In the genomic region with DNA sequence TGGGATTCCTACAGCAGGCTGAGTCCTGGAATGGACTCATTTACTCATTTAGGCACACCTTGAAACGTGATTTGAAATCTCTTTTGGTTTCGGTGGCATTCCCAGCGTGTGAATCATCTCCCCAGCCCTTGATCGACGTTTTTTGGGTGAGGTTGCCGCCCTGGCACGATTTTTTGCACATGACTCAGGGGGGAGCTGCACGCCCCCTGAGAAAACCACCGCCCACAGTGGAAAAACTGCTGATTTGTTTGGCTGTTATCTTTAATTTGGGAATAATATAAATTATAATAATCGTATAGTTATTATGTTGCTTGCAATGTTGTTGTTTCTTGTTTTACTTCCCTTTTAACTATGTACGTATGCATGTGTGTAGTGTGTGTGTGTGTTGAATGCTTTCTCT, we compare ENCODE assay signal across 1 fruit fly cellular context.
TF ChIP-seq lines count a peak whose summit lies in the region.

No protein-coding gene starts in this region.

TF ChIP-seq in whole organism, embryonic, 481 proteins besides CTCF, POLR2A, EP300 and RAD21 (continued from another document and continues in another):
- no peak for TF ChIP-seq CG3838 (GFP tag; optimal IDR thresholded peaks at IDR 0.05; lab: Kevin White, UChicago)
- TF ChIP-seq Stat92E (GFP tag; optimal IDR thresholded peaks at IDR 0.05; lab: Kevin White, UChicago) = no peak
- TF ChIP-seq Trl (optimal IDR thresholded peaks at IDR 0.05; lab: Kevin White, UChicago) = no peak
- no peak for TF ChIP-seq Trl (GFP tag; optimal IDR thresholded peaks at IDR 0.05; lab: Kevin White, UChicago)
- TF ChIP-seq tll (GFP tag; optimal IDR thresholded peaks at IDR 0.05; lab: Kevin White, UChicago) = no peak
- TF ChIP-seq CG16813 (GFP tag; IDR thresholded peaks at IDR 0.05; lab: Robert Waterston, UW; ENCODE audit: partially characterized antibody) = no peak
- TF ChIP-seq al (GFP tag; IDR thresholded peaks at IDR 0.05; lab: Robert Waterston, UW) = 0 out of 2 replicates have a peak, but pooled peaks have one; percentile 31
- TF ChIP-seq slbo (GFP tag; IDR thresholded peaks at IDR 0.05; lab: Robert Waterston, UW) = peak; percentile 49
- peak; percentile 65 for TF ChIP-seq rib (GFP tag; IDR thresholded peaks at IDR 0.05; lab: Robert Waterston, UW)
- TF ChIP-seq Dbx (GFP tag; IDR thresholded peaks at IDR 0.05; lab: Robert Waterston, UW) = peak; percentile 51; the same call in 1 of the 3 replicates
- TF ChIP-seq CG15696 (tag; optimal IDR thresholded peaks at IDR 0.05; lab: Kevin White, UChicago) = no peak
- peak; percentile 41 for TF ChIP-seq CG2120 (GFP tag; optimal IDR thresholded peaks at IDR 0.05; lab: Kevin White, UChicago)
- TF ChIP-seq crol (GFP tag; IDR thresholded peaks at IDR 0.05; lab: Robert Waterston, UW) = peak; percentile 59
- peak; percentile 94 for TF ChIP-seq sd (tag; optimal IDR thresholded peaks at IDR 0.05; lab: Kevin White, UChicago)
- TF ChIP-seq CG2678 (tag; optimal IDR thresholded peaks at IDR 0.05; lab: Kevin White, UChicago) = no peak
- no peak for TF ChIP-seq D19A (tag; optimal IDR thresholded peaks at IDR 0.05; lab: Kevin White, UChicago)
- no peak for TF ChIP-seq inv (GFP tag; IDR thresholded peaks at IDR 0.05; lab: Robert Waterston, UW; ENCODE audit: partially characterized antibody)
- no peak for TF ChIP-seq CG17802 (tag; optimal IDR thresholded peaks at IDR 0.05; lab: Kevin White, UChicago)
- no peak for TF ChIP-seq CG10274 (GFP tag; optimal IDR thresholded peaks at IDR 0.05; lab: Kevin White, UChicago)
- TF ChIP-seq exex (tag; optimal IDR thresholded peaks at IDR 0.05; lab: Kevin White, UChicago) = peak; percentile 45
- peak; percentile 83 for TF ChIP-seq Med (GFP tag; lab: Kevin White, UChicago)
- TF ChIP-seq NC2β (GFP tag; optimal IDR thresholded peaks at IDR 0.05; lab: Kevin White, UChicago) = no peak
- TF ChIP-seq fd64A (GFP tag; optimal IDR thresholded peaks at IDR 0.05; lab: Kevin White, UChicago) = no peak
- no peak for TF ChIP-seq CG14050 (GFP tag; IDR thresholded peaks at IDR 0.05; lab: Robert Waterston, UW)
- TF ChIP-seq Antp (GFP tag; optimal IDR thresholded peaks at IDR 0.05; lab: Kevin White, UChicago) = no peak
- no peak for TF ChIP-seq Dad (GFP tag; optimal IDR thresholded peaks at IDR 0.05; lab: Kevin White, UChicago)
- TF ChIP-seq E2f1 (GFP tag; IDR thresholded peaks at IDR 0.05; lab: Robert Waterston, UW) = no peak
- no peak for TF ChIP-seq Ada2b (GFP tag; IDR thresholded peaks at IDR 0.05; lab: Robert Waterston, UW)
- TF ChIP-seq oc (tag; optimal IDR thresholded peaks at IDR 0.05; lab: Kevin White, UChicago) = no peak
- TF ChIP-seq MBD-R2 (GFP tag; IDR thresholded peaks at IDR 0.05; lab: Robert Waterston, UW) = peak; percentile 25; the same call in 1 of the 2 replicates
- TF ChIP-seq p53 (GFP tag; optimal IDR thresholded peaks at IDR 0.05; lab: Kevin White, UChicago) = no peak
- TF ChIP-seq cwo (GFP tag; optimal IDR thresholded peaks at IDR 0.05; lab: Kevin White, UChicago) = peak; percentile 25
- TF ChIP-seq so (GFP tag; IDR thresholded peaks at IDR 0.05; lab: Robert Waterston, UW) = no peak
- peak; percentile 13 for TF ChIP-seq HLH54F (GFP tag; optimal IDR thresholded peaks at IDR 0.05; lab: Kevin White, UChicago)
- no peak for TF ChIP-seq Rx (GFP tag; IDR thresholded peaks at IDR 0.05; lab: Robert Waterston, UW)
- no peak for TF ChIP-seq emc (GFP tag; optimal IDR thresholded peaks at IDR 0.05; lab: Kevin White, UChicago)
- no peak for TF ChIP-seq eve (GFP tag; optimal IDR thresholded peaks at IDR 0.05; lab: Kevin White, UChicago)
- TF ChIP-seq lbe (GFP tag; optimal IDR thresholded peaks at IDR 0.05; lab: Kevin White, UChicago) = no peak
- no peak for TF ChIP-seq ase (GFP tag; IDR thresholded peaks at IDR 0.05; lab: Robert Waterston, UW)
- no peak for TF ChIP-seq toy (GFP tag; IDR thresholded peaks at IDR 0.05; lab: Robert Waterston, UW)
- no peak for TF ChIP-seq CG8281 (tag; optimal IDR thresholded peaks at IDR 0.05; lab: Kevin White, UChicago)
- no peak for TF ChIP-seq luna (GFP tag; optimal IDR thresholded peaks at IDR 0.05; lab: Kevin White, UChicago)
- TF ChIP-seq sens (GFP tag; lab: Kevin White, UChicago) = no peak
- peak; percentile 35; the same call in 1 of the 2 replicates for TF ChIP-seq sob (GFP tag; IDR thresholded peaks at IDR 0.05; lab: Robert Waterston, UW)
- no peak for TF ChIP-seq Doc2 (GFP tag; IDR thresholded peaks at IDR 0.05; lab: Robert Waterston, UW)
- peak; percentile 47; the same call in 1 of the 2 replicates for TF ChIP-seq Rfx (GFP tag; IDR thresholded peaks at IDR 0.05; lab: Robert Waterston, UW)
- TF ChIP-seq org-1 (GFP tag; optimal IDR thresholded peaks at IDR 0.05; lab: Kevin White, UChicago) = no peak
- no peak for TF ChIP-seq Myb (GFP tag; optimal IDR thresholded peaks at IDR 0.05; lab: Kevin White, UChicago)
- peak; percentile 35; the same call in 1 of the 2 replicates for TF ChIP-seq Dref (GFP tag; IDR thresholded peaks at IDR 0.05; lab: Robert Waterston, UW)
- TF ChIP-seq HLH3B (GFP tag; IDR thresholded peaks at IDR 0.05; lab: Robert Waterston, UW) = no peak
- peak; percentile 88 for TF ChIP-seq CG7928 (GFP tag; optimal IDR thresholded peaks at IDR 0.05; lab: Kevin White, UChicago)
- TF ChIP-seq CG1024 (GFP tag; IDR thresholded peaks at IDR 0.05; lab: Robert Waterston, UW) = no peak
- no peak for TF ChIP-seq bbx (GFP tag; IDR thresholded peaks at IDR 0.05; lab: Robert Waterston, UW; ENCODE audit: partially characterized antibody)
- peak; percentile 41; the same call in 1 of the 4 replicates for TF ChIP-seq Gug (GFP tag; IDR thresholded peaks at IDR 0.05; lab: Robert Waterston, UW)
- TF ChIP-seq ssp (GFP tag; IDR thresholded peaks at IDR 0.05; lab: Robert Waterston, UW) = no peak
- no peak for TF ChIP-seq lov (optimal IDR thresholded peaks at IDR 0.05; lab: Kevin White, UChicago)
- no peak for TF ChIP-seq lov (GFP tag; IDR thresholded peaks at IDR 0.05; lab: Robert Waterston, UW)
- TF ChIP-seq Chrac-16 (GFP tag; optimal IDR thresholded peaks at IDR 0.05; lab: Kevin White, UChicago) = no peak
- peak; percentile 13 for TF ChIP-seq Ets65A (GFP tag; lab: Kevin White, UChicago)
- no peak for TF ChIP-seq chinmo (GFP tag; IDR thresholded peaks at IDR 0.05; lab: Robert Waterston, UW; ENCODE audit: partially characterized antibody)
- TF ChIP-seq Hmr (GFP tag; optimal IDR thresholded peaks at IDR 0.05; lab: Kevin White, UChicago) = peak; percentile 5
- no peak for TF ChIP-seq her (GFP tag; optimal IDR thresholded peaks at IDR 0.05; lab: Kevin White, UChicago)
- no peak for TF ChIP-seq psq (GFP tag; optimal IDR thresholded peaks at IDR 0.05; lab: Kevin White, UChicago)
- no peak for TF ChIP-seq ftz-f1 (GFP tag; optimal IDR thresholded peaks at IDR 0.05; lab: Kevin White, UChicago)
- TF ChIP-seq prd (optimal IDR thresholded peaks at IDR 0.05; lab: Kevin White, UChicago) = no peak
- TF ChIP-seq prd (GFP tag; IDR thresholded peaks at IDR 0.05; lab: Robert Waterston, UW) = 0 out of 3 replicates have a peak, but pooled peaks have one; percentile 24
- no peak for TF ChIP-seq kah (GFP tag; optimal IDR thresholded peaks at IDR 0.05; lab: Kevin White, UChicago)
- no peak for TF ChIP-seq zfh1 (GFP tag; IDR thresholded peaks at IDR 0.05; lab: Robert Waterston, UW)
- TF ChIP-seq sug (tag; optimal IDR thresholded peaks at IDR 0.05; lab: Kevin White, UChicago) = peak; percentile 71
- TF ChIP-seq Six4 (GFP tag; optimal IDR thresholded peaks at IDR 0.05; lab: Kevin White, UChicago) = no peak
- TF ChIP-seq ash1 (GFP tag; optimal IDR thresholded peaks at IDR 0.05; lab: Kevin White, UChicago) = no peak
- no peak for TF ChIP-seq CG12744 (GFP tag; optimal IDR thresholded peaks at IDR 0.05; lab: Kevin White, UChicago)
- TF ChIP-seq salm (tag; optimal IDR thresholded peaks at IDR 0.05; lab: Kevin White, UChicago) = no peak
- TF ChIP-seq CrebB (tag; optimal IDR thresholded peaks at IDR 0.05; lab: Kevin White, UChicago) = no peak
- TF ChIP-seq CG13296 (GFP tag; optimal IDR thresholded peaks at IDR 0.05; lab: Kevin White, UChicago) = no peak
- no peak for TF ChIP-seq CG4360 (GFP tag; IDR thresholded peaks at IDR 0.05; lab: Robert Waterston, UW)
- TF ChIP-seq ERR (GFP tag; optimal IDR thresholded peaks at IDR 0.05; lab: Kevin White, UChicago) = no peak
- TF ChIP-seq CG9727 (GFP tag; optimal IDR thresholded peaks at IDR 0.05; lab: Kevin White, UChicago) = no peak
- TF ChIP-seq CG1233 (GFP tag; optimal IDR thresholded peaks at IDR 0.05; lab: Kevin White, UChicago) = no peak
- no peak for TF ChIP-seq Kr (GFP tag; optimal IDR thresholded peaks at IDR 0.05; lab: Kevin White, UChicago)
- no peak for TF ChIP-seq CG10267 (tag; optimal IDR thresholded peaks at IDR 0.05; lab: Kevin White, UChicago)
- TF ChIP-seq abd-A (tag; optimal IDR thresholded peaks at IDR 0.05; lab: Kevin White, UChicago) = no peak
- TF ChIP-seq Oli (tag; optimal IDR thresholded peaks at IDR 0.05; lab: Kevin White, UChicago) = no peak
- peak; percentile 6 for TF ChIP-seq CG15514 (GFP tag; optimal IDR thresholded peaks at IDR 0.05; lab: Kevin White, UChicago)
- TF ChIP-seq Hr51 (GFP tag; optimal IDR thresholded peaks at IDR 0.05; lab: Kevin White, UChicago) = no peak
- no peak for TF ChIP-seq CG11247 (GFP tag; IDR thresholded peaks at IDR 0.05; lab: Robert Waterston, UW)
- no peak for TF ChIP-seq CG11560 (tag; IDR thresholded peaks at IDR 0.05; lab: Robert Waterston, UW)
- peak; percentile 57; the same call in 1 of the 2 replicates for TF ChIP-seq CG9932 (GFP tag; IDR thresholded peaks at IDR 0.05; lab: Robert Waterston, UW)
- TF ChIP-seq CG2889 (GFP tag; IDR thresholded peaks at IDR 0.05; lab: Robert Waterston, UW) = no peak
- no peak for TF ChIP-seq Nf-YC (tag; optimal IDR thresholded peaks at IDR 0.05; lab: Kevin White, UChicago)
- TF ChIP-seq Elba2 (GFP tag; optimal IDR thresholded peaks at IDR 0.05; lab: Kevin White, UChicago) = no peak
- TF ChIP-seq Hr78 (GFP tag; optimal IDR thresholded peaks at IDR 0.05; lab: Kevin White, UChicago) = no peak
- no peak for TF ChIP-seq esg (GFP tag; conservative IDR thresholded peaks at IDR 0.05; lab: Robert Waterston, UW)
- no peak for TF ChIP-seq CG18262 (tag; optimal IDR thresholded peaks at IDR 0.05; lab: Kevin White, UChicago)
- TF ChIP-seq CG30403 (GFP tag; optimal IDR thresholded peaks at IDR 0.05; lab: Kevin White, UChicago) = no peak
- no peak for TF ChIP-seq CG12219 (GFP tag; optimal IDR thresholded peaks at IDR 0.05; lab: Kevin White, UChicago)
- peak; percentile 4 for TF ChIP-seq CG2712 (tag; optimal IDR thresholded peaks at IDR 0.05; lab: Kevin White, UChicago)
- no peak for TF ChIP-seq CG31388 (GFP tag; optimal IDR thresholded peaks at IDR 0.05; lab: Kevin White, UChicago)
- TF ChIP-seq CG34376 (GFP tag; optimal IDR thresholded peaks at IDR 0.05; lab: Kevin White, UChicago) = peak; percentile 27
- peak; percentile 6 for TF ChIP-seq CG13775 (GFP tag; optimal IDR thresholded peaks at IDR 0.05; lab: Kevin White, UChicago)
- TF ChIP-seq chm (GFP tag; IDR thresholded peaks at IDR 0.05; lab: Robert Waterston, UW) = no peak
- no peak for TF ChIP-seq CG34224 (GFP tag; IDR thresholded peaks at IDR 0.05; lab: Robert Waterston, UW; ENCODE audit: partially characterized antibody)
- TF ChIP-seq Adf1 (GFP tag; IDR thresholded peaks at IDR 0.05; lab: Robert Waterston, UW) = no peak
- TF ChIP-seq Bgb (GFP tag; IDR thresholded peaks at IDR 0.05; lab: Robert Waterston, UW; ENCODE audit: partially characterized antibody) = no peak
- no peak for TF ChIP-seq ac (GFP tag; optimal IDR thresholded peaks at IDR 0.05; lab: Kevin White, UChicago)
- TF ChIP-seq Dll (GFP tag; IDR thresholded peaks at IDR 0.05; lab: Robert Waterston, UW; ENCODE audit: partially characterized antibody) = no peak
- TF ChIP-seq CG32532 (GFP tag; IDR thresholded peaks at IDR 0.05; lab: Robert Waterston, UW) = peak; percentile 59
- TF ChIP-seq ci (GFP tag; IDR thresholded peaks at IDR 0.05; lab: Robert Waterston, UW) = peak; percentile 10; the same call in 1 of the 3 replicates
- TF ChIP-seq kay (GFP tag; optimal IDR thresholded peaks at IDR 0.05; lab: Kevin White, UChicago) = peak; percentile 62
- no peak for TF ChIP-seq klu (GFP tag; IDR thresholded peaks at IDR 0.05; lab: Robert Waterston, UW)
- TF ChIP-seq Lpt (GFP tag; optimal IDR thresholded peaks at IDR 0.05; lab: Kevin White, UChicago) = no peak
- TF ChIP-seq Deaf1 (tag; optimal IDR thresholded peaks at IDR 0.05; lab: Kevin White, UChicago) = no peak
- peak; percentile 1 for TF ChIP-seq CG18619 (GFP tag; optimal IDR thresholded peaks at IDR 0.05; lab: Kevin White, UChicago)
- TF ChIP-seq lab (GFP tag; optimal IDR thresholded peaks at IDR 0.05; lab: Kevin White, UChicago) = peak; percentile 43
- no peak for TF ChIP-seq CG33213 (GFP tag; optimal IDR thresholded peaks at IDR 0.05; lab: Kevin White, UChicago)
- no peak for TF ChIP-seq CG14965 (GFP tag; optimal IDR thresholded peaks at IDR 0.05; lab: Kevin White, UChicago; ENCODE audit: borderline replicate concordance)
- TF ChIP-seq CG8290 (GFP tag; optimal IDR thresholded peaks at IDR 0.05; lab: Kevin White, UChicago) = no peak
- peak in 1 of 2 experiments; percentile 59 for TF ChIP-seq CG8290 (tag; optimal IDR thresholded peaks at IDR 0.05; lab: Kevin White, UChicago)
- TF ChIP-seq CG4328 (GFP tag; optimal IDR thresholded peaks at IDR 0.05; lab: Kevin White, UChicago) = no peak
- no peak for TF ChIP-seq Jarid2 (GFP tag; optimal IDR thresholded peaks at IDR 0.05; lab: Kevin White, UChicago)
- peak; percentile 11 for TF ChIP-seq Meics (GFP tag; optimal IDR thresholded peaks at IDR 0.05; lab: Kevin White, UChicago)
- peak; percentile 8 for TF ChIP-seq CG17385 (GFP tag; optimal IDR thresholded peaks at IDR 0.05; lab: Kevin White, UChicago)
- no peak for TF ChIP-seq fd102C (GFP tag; optimal IDR thresholded peaks at IDR 0.05; lab: Kevin White, UChicago)
- TF ChIP-seq ATbp (GFP tag; optimal IDR thresholded peaks at IDR 0.05; lab: Kevin White, UChicago) = no peak
- peak; percentile 18 for TF ChIP-seq mam (GFP tag; optimal IDR thresholded peaks at IDR 0.05; lab: Kevin White, UChicago)
- TF ChIP-seq pita (GFP tag; optimal IDR thresholded peaks at IDR 0.05; lab: Kevin White, UChicago) = no peak
- TF ChIP-seq CG5245 (GFP tag; optimal IDR thresholded peaks at IDR 0.05; lab: Kevin White, UChicago) = no peak
- TF ChIP-seq row (GFP tag; IDR thresholded peaks at IDR 0.05; lab: Robert Waterston, UW) = peak; percentile 34; the same call in 2 of the 3 replicates
- 0 out of 3 replicates have a peak, but pooled peaks have one; percentile 21 for TF ChIP-seq HLH4C (GFP tag; IDR thresholded peaks at IDR 0.05; lab: Robert Waterston, UW; ENCODE audit: partially characterized antibody)
- no peak for TF ChIP-seq pan (optimal IDR thresholded peaks at IDR 0.05; lab: Kevin White, UChicago)
- peak in 1 of 2 experiments; percentile 27 for TF ChIP-seq pan (GFP tag; optimal IDR thresholded peaks at IDR 0.05 in 1 of 2, IDR thresholded peaks at IDR 0.05 in 1 of 2)
